Fruit fly (Drosophila melanogaster): Measurements from ENCODE around the gene CG43773.

CG43773 gene

DNA sequence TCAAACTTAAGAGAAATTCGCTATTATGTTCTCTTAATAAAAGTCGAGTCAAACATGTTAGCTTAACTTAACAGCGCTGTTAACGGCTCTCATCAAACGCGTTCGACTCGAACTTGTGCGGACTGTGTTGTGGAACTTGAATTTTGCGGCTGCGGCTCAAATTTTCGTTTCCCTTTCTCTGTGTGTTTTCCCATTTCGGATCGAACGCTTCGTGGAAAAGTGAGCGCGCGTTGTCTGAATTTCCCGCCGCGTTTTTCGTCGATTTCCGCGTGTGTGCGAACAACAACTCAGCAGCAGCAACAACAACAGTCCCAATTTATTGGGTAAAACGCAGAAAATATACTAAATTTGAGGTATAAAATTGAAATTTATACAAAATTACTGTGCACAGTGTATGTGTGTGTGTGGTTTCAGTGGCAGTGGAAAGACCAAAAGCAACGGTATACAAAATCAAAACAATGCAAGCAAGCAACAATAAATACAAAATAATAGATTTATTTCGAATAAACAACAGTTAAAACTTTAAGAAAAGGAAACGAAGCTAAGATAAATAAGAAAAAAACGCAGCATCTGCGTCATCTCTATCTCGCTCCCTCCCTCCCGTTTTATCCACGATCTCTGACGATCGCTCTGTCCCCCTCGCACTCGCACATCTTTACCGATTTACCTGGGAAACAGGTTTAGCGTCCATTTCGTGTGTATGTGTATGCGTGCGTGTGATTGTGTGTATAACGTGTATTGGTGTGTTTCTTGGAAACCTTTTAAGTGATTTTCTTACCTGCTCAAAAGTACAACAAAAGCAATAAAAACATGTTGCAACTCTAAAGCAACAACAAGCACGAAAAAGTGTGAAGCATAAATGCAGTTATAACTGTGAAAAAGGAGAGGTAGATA lies 24.0 kb downstream of the CG43773 start, which contains the start of gene ed (continued):
- TF ChIP-seq unpg (GFP tag; optimal IDR thresholded peaks at IDR 0.05) (no peak), CG7786 (GFP tag; optimal IDR thresholded peaks at IDR 0.05) (no peak), CG14667 (GFP tag; IDR thresholded peaks at IDR 0.05) (no peak), CG2712 (tag; optimal IDR thresholded peaks at IDR 0.05) (no peak), CG8290 (GFP tag; optimal IDR thresholded peaks at IDR 0.05) (no peak), CG8290 (tag; optimal IDR thresholded peaks at IDR 0.05) (peak in 1 of 2 experiments; percentile 38), yki (optimal IDR thresholded peaks at IDR 0.05) (no peak), sisA (GFP tag; IDR thresholded peaks at IDR 0.05) (no peak), CG6791 (GFP tag; IDR thresholded peaks at IDR 0.05; ENCODE audit: partially characterized antibody) (no peak), Usf (GFP tag; optimal IDR thresholded peaks at IDR 0.05) (no peak), Pdp1 (GFP tag; optimal IDR thresholded peaks at IDR 0.05) (no peak), CG12299 (tag; optimal IDR thresholded peaks at IDR 0.05) (no peak), NC2α (GFP tag; optimal IDR thresholded peaks at IDR 0.05) (no peak), CG2875 (GFP tag; optimal IDR thresholded peaks at IDR 0.05) (no peak), ab (GFP tag; optimal IDR thresholded peaks at IDR 0.05) (no peak), CG33557 (GFP tag; optimal IDR thresholded peaks at IDR 0.05) (no peak), z (GFP tag; IDR thresholded peaks at IDR 0.05) (no peak), Abd-B (GFP tag; optimal IDR thresholded peaks at IDR 0.05) (no peak), CG15479 (GFP tag; optimal IDR thresholded peaks at IDR 0.05) (peak; percentile 93), lmd (GFP tag; IDR thresholded peaks at IDR 0.05) (no peak), CHES-1-like (GFP tag; optimal IDR thresholded peaks at IDR 0.05) (no peak), bcd (GFP tag; optimal IDR thresholded peaks at IDR 0.05) (no peak), Stat92E (GFP tag; optimal IDR thresholded peaks at IDR 0.05) (peak in 1 of 3 experiments; percentile 93), tll (GFP tag; optimal IDR thresholded peaks at IDR 0.05) (peak in 1 of 2 experiments; percentile 46), cwo (GFP tag; optimal IDR thresholded peaks at IDR 0.05) (no peak), CG43689 (GFP tag; IDR thresholded peaks at IDR 0.05) (no peak), Hmr (GFP tag; optimal IDR thresholded peaks at IDR 0.05) (peak; percentile 2), usp (GFP tag; optimal IDR thresholded peaks at IDR 0.05) (no peak), E2f1 (GFP tag; IDR thresholded peaks at IDR 0.05) (no peak), wdn (GFP tag; IDR thresholded peaks at IDR 0.05) (no peak), wek (GFP tag; optimal IDR thresholded peaks at IDR 0.05) (no peak), CG15073 (GFP tag; optimal IDR thresholded peaks at IDR 0.05) (no peak), Mes4 (GFP tag; optimal IDR thresholded peaks at IDR 0.05) (no peak), ase (GFP tag; IDR thresholded peaks at IDR 0.05) (no peak), CoRest (tag; optimal IDR thresholded peaks at IDR 0.05) (peak; percentile 28), CG18262 (tag; optimal IDR thresholded peaks at IDR 0.05) (no peak), bbx (GFP tag; IDR thresholded peaks at IDR 0.05; ENCODE audit: partially characterized antibody) (peak; percentile 12; the same call in 1 of the 2 replicates), lola (GFP tag; optimal IDR thresholded peaks at IDR 0.05) (no peak), CG5953 (GFP tag; IDR thresholded peaks at IDR 0.05) (no peak), CG4360 (GFP tag; IDR thresholded peaks at IDR 0.05) (peak; percentile 74), CG10431 (GFP tag; optimal IDR thresholded peaks at IDR 0.05) (peak; percentile 20), H15 (GFP tag; IDR thresholded peaks at IDR 0.05) (no peak), bab2 (GFP tag; optimal IDR thresholded peaks at IDR 0.05) (no peak), stc (GFP tag; IDR thresholded peaks at IDR 0.05) (no peak), trem (tag; optimal IDR thresholded peaks at IDR 0.05) (no peak), Hsf (GFP tag; optimal IDR thresholded peaks at IDR 0.05) (no peak), Asciz (GFP tag; optimal IDR thresholded peaks at IDR 0.05) (no peak), CG11093 (GFP tag; IDR thresholded peaks at IDR 0.05) (no peak), CG1233 (GFP tag; optimal IDR thresholded peaks at IDR 0.05) (no peak)

All from whole organism, embryonic.